Worm (Caenorhabditis elegans): ENCODE results near the gene oac-11.

DNA sequence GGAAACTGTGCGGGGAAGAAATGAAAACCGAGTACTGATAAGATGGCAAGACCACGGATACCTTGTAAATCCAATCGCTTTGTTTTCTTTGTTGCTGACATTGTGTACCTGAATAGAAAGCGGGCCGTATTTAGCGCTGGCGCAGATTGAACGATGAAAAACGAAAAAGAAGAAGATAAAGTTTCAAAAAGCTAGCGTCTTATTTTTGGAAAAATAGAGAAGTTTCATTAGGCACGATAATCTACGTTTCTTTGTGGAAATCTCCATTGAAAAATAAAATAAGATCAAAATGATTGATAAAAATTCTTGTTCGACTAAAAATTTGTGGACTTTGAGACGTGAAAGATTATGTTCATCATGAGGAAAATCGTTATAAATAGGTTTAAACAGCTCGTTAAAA is 24.8 kb downstream of the oac-11 start, which contains the start of gene oac-4:
- no peak for TF ChIP-seq nhr-10 (tag; optimal IDR thresholded peaks at IDR 0.05)
- TF ChIP-seq sma-9 (GFP tag; optimal IDR thresholded peaks at IDR 0.05) = no peak
- no peak for TF ChIP-seq sma-9 (tag; optimal IDR thresholded peaks at IDR 0.05)
- no peak for TF ChIP-seq fos-1 (tag; optimal IDR thresholded peaks at IDR 0.05)
- TF ChIP-seq F13H6.1 (tag; optimal IDR thresholded peaks at IDR 0.05) = no peak

Data from whole organism, L2 larva.